Fruit fly (Drosophila melanogaster) whole organism, wandering third instar larva: ENCODE results near the gene tgo.

Source experiments
- Abd-B ChIP-seq: fragments of >200 bp; optimal IDR thresholded peaks from 2 replicates; lab custom pipeline; 2017; ENCODE audit warnings: missing biosample characterization, missing genetic modification characterization
- CrebA ChIP-seq: fragments of 200-800 bp; sonication (Bioruptor generic); optimal IDR thresholded peaks from 2 replicates; lab custom pipeline; 2016; ENCODE audit warnings: missing biosample characterization, mild to moderate bottlenecking, missing genetic modification characterization, borderline replicate concordance
- Dfd ChIP-seq: fragments of >200 bp; optimal IDR thresholded peaks from 2 replicates; lab custom pipeline; 2017; ENCODE audit warnings: missing biosample characterization, missing genetic modification characterization
- Hr83 ChIP-seq: fragments of 200-300 bp; sonication (Bioruptor generic); optimal IDR thresholded peaks from 2 replicates; lab custom pipeline; 2016; ENCODE audit warnings: missing biosample characterization, mild to moderate bottlenecking, missing genetic modification characterization, moderate library complexity; ENCODE audit not compliant: poor library complexity, severe bottlenecking
- OdsH ChIP-seq: fragments of 200-800 bp; sonication (Bioruptor generic); optimal IDR thresholded peaks from 2 replicates; lab custom pipeline; 2016; ENCODE audit warnings: missing biosample characterization, mild to moderate bottlenecking, missing genetic modification characterization
- Vsx2 ChIP-seq: fragments of 200-300, 225-300 bp; sonication (Bioruptor generic); optimal IDR thresholded peaks from 2 replicates; lab custom pipeline; 2018; ENCODE audit warnings: missing biosample characterization, missing genetic modification characterization; ENCODE audit not compliant: partially characterized antibody
- brk ChIP-seq: fragments of 200-800 bp; sonication (Bioruptor generic); optimal IDR thresholded peaks from 2 replicates; lab custom pipeline; 2016; ENCODE audit warnings: missing biosample characterization, mild to moderate bottlenecking, missing genetic modification characterization
- dmrt93B ChIP-seq: fragments of 200-800 bp; sonication (Bioruptor generic); optimal IDR thresholded peaks from 2 replicates; lab custom pipeline; 2018; ENCODE audit warnings: missing biosample characterization, mild to moderate bottlenecking, missing genetic modification characterization
- fru ChIP-seq: fragments of 200-800 bp; sonication (Bioruptor generic); optimal IDR thresholded peaks from 3 replicates; lab custom pipeline; 2016; ENCODE audit warnings: missing biosample characterization, mild to moderate bottlenecking, missing genetic modification characterization
- h ChIP-seq: fragments of 200-800 bp; sonication (Bioruptor generic); optimal IDR thresholded peaks from 3 replicates; lab custom pipeline; 2016; ENCODE audit warnings: missing biosample characterization, mild to moderate bottlenecking, missing genetic modification characterization
- lola ChIP-seq: fragments of >200 bp; optimal IDR thresholded peaks from 2 replicates; lab custom pipeline; 2017; ENCODE audit warnings: missing biosample characterization, missing genetic modification characterization
- pan ChIP-seq: fragments of >200 bp; optimal IDR thresholded peaks from 2 replicates; lab custom pipeline; 2017
- sage ChIP-seq: fragments of 200-800 bp; sonication (Bioruptor generic); optimal IDR thresholded peaks from 2 replicates; lab custom pipeline; 2016; ENCODE audit warnings: missing biosample characterization, mild to moderate bottlenecking, missing genetic modification characterization
- usp ChIP-seq: fragments of >200 bp; optimal IDR thresholded peaks from 2 replicates; lab custom pipeline; 2017; ENCODE audit warnings: missing biosample characterization, missing genetic modification characterization

dm6 chr3R:8984141-8984540, 35.7 kb downstream of the tgo start, which contains the start of gene RagA-B:
- TF ChIP-seq fru (GFP tag; lab: Kevin White, UChicago), result no peak
- TF ChIP-seq h, result no peak
- no peak for TF ChIP-seq dmrt93B (GFP tag; lab: Kevin White, UChicago)
- TF ChIP-seq Abd-B, result no peak
- TF ChIP-seq Dfd, result no peak
- no peak for TF ChIP-seq Vsx2 (GFP tag; lab: Kevin White, UChicago)
- no peak for TF ChIP-seq pan
- TF ChIP-seq Hr83 (GFP tag; lab: Kevin White, UChicago), result no peak
- TF ChIP-seq OdsH (GFP tag; lab: Kevin White, UChicago), result no peak
- TF ChIP-seq CrebA, result no peak
- no peak for TF ChIP-seq usp (GFP tag; lab: Kevin White, UChicago)
- no peak for TF ChIP-seq sage (GFP tag; lab: Kevin White, UChicago)
- no peak for TF ChIP-seq brk (GFP tag; lab: Kevin White, UChicago)
- TF ChIP-seq lola (GFP tag; lab: Kevin White, UChicago), result no peak
